Fruit fly (Drosophila melanogaster): ENCODE results near the gene Sfp24Bb.

Sfp24Bb gene

DNA sequence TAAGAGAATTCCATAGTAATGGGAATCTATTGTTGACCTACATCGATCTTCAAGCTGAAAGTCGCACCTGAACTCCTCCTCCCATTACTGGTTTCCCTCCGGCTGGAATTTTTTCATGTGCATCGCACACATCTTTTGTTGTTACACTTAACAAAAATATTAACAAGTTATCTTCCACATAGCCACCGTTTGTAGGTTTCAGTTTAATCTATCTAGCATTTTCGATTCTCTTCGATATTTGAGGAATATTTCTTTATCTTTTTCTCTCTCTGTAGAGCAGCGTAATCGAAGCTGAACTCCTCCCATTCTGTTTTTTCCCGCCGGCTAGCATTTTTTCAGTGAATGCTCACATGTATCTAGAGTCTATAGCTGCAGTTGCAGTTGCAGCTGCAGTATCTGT is 44.8 kb downstream of the Sfp24Bb start (continued):
- TF ChIP-seq sens-2 (GFP tag; IDR thresholded peaks at IDR 0.05) (0 out of 2 replicates have a peak, but pooled peaks have one; percentile 39), CG17829 (tag; optimal IDR thresholded peaks at IDR 0.05) (peak; percentile 34), Xrp1 (GFP tag; IDR thresholded peaks at IDR 0.05) (peak; percentile 48; the same call in 1 of the 2 replicates), Hr3 (GFP tag; optimal IDR thresholded peaks at IDR 0.05) (peak; percentile 17), CG7271 (tag; optimal IDR thresholded peaks at IDR 0.05) (no peak), H15 (GFP tag; IDR thresholded peaks at IDR 0.05) (no peak), CG8281 (tag; optimal IDR thresholded peaks at IDR 0.05) (no peak), corto (GFP tag; optimal IDR thresholded peaks at IDR 0.05) (no peak), Sox102F (GFP tag; optimal IDR thresholded peaks at IDR 0.05) (peak; percentile 38), PHDP (tag; optimal IDR thresholded peaks at IDR 0.05) (no peak), CG15073 (GFP tag; optimal IDR thresholded peaks at IDR 0.05) (no peak), ash1 (GFP tag; optimal IDR thresholded peaks at IDR 0.05) (no peak), Hand (GFP tag; optimal IDR thresholded peaks at IDR 0.05) (no peak), CG7963 (GFP tag; IDR thresholded peaks at IDR 0.05; ENCODE audit: partially characterized antibody) (no peak), CG7357 (GFP tag; IDR thresholded peaks at IDR 0.05) (no peak), gcm2 (GFP tag; optimal IDR thresholded peaks at IDR 0.05) (no peak), Trl (optimal IDR thresholded peaks at IDR 0.05) (no peak), Trl (GFP tag; optimal IDR thresholded peaks at IDR 0.05) (no peak), zfh1 (GFP tag; IDR thresholded peaks at IDR 0.05) (peak; percentile 59; the same call in 1 of the 3 replicates), cato (GFP tag; optimal IDR thresholded peaks at IDR 0.05; ENCODE audit: borderline replicate concordance) (no peak), Spps (tag; optimal IDR thresholded peaks at IDR 0.05) (peak; percentile 10), vnd (GFP tag; IDR thresholded peaks at IDR 0.05; ENCODE audit: partially characterized antibody) (no peak), CG10543 (GFP tag; optimal IDR thresholded peaks at IDR 0.05) (no peak), CG4730 (GFP tag; IDR thresholded peaks at IDR 0.05) (no peak), crol (GFP tag; IDR thresholded peaks at IDR 0.05) (no peak), wdn (GFP tag; IDR thresholded peaks at IDR 0.05) (no peak), CG13296 (GFP tag; optimal IDR thresholded peaks at IDR 0.05) (no peak), bigmax (GFP tag; optimal IDR thresholded peaks at IDR 0.05) (no peak), NK7.1 (GFP tag; optimal IDR thresholded peaks at IDR 0.05) (no peak), slbo (GFP tag; IDR thresholded peaks at IDR 0.05) (0 out of 2 replicates have a peak, but pooled peaks have one; percentile 10), CG12391 (tag; optimal IDR thresholded peaks at IDR 0.05) (peak; percentile 9), CG6683 (GFP tag; optimal IDR thresholded peaks at IDR 0.05) (no peak), Doc2 (GFP tag; IDR thresholded peaks at IDR 0.05) (no peak), CG2712 (tag; optimal IDR thresholded peaks at IDR 0.05) (peak; percentile 46), zen (tag; optimal IDR thresholded peaks at IDR 0.05) (peak; percentile 5), hth (optimal IDR thresholded peaks at IDR 0.05) (no peak), CG30431 (GFP tag; optimal IDR thresholded peaks at IDR 0.05) (no peak), CG18262 (tag; optimal IDR thresholded peaks at IDR 0.05) (peak; percentile 30), CG4820 (GFP tag; optimal IDR thresholded peaks at IDR 0.05) (no peak), Mrtf (GFP tag; IDR thresholded peaks at IDR 0.05) (no peak), klu (GFP tag; IDR thresholded peaks at IDR 0.05) (no peak), tap (tag; optimal IDR thresholded peaks at IDR 0.05) (no peak), ssp (GFP tag; IDR thresholded peaks at IDR 0.05) (no peak), Sox100B (GFP tag; optimal IDR thresholded peaks at IDR 0.05) (no peak), CG9437 (GFP tag; optimal IDR thresholded peaks at IDR 0.05) (no peak), CTCF (GFP tag; optimal IDR thresholded peaks at IDR 0.05) (no peak), knrl (GFP tag; IDR thresholded peaks at IDR 0.05; ENCODE audit: partially characterized antibody) (no peak), CkIIα-i1 (GFP tag; IDR thresholded peaks at IDR 0.05) (no peak), row (GFP tag; IDR thresholded peaks at IDR 0.05) (peak; percentile 48; the same call in 2 of the 3 replicates), Optix (GFP tag; IDR thresholded peaks at IDR 0.05) (0 out of 3 replicates have a peak, but pooled peaks have one; percentile 18), cwo (GFP tag; optimal IDR thresholded peaks at IDR 0.05) (no peak), Rfx (GFP tag; IDR thresholded peaks at IDR 0.05) (no peak), Ssrp (tag; optimal IDR thresholded peaks at IDR 0.05) (no peak)

Measured in whole organism, embryonic.